Worm (Caenorhabditis elegans): ENCODE data around the gene nhr-70.

ce11 chrV:18662333-18662732, 45.9 kb downstream of the nhr-70 start:
- TF ChIP-seq blmp-1 (tag; optimal IDR thresholded peaks at IDR 0.05) (no peak), elt-3 (tag; optimal IDR thresholded peaks at IDR 0.05) (no peak), nhr-237 (tag; optimal IDR thresholded peaks at IDR 0.05) (no peak), sptf-1 (tag; optimal IDR thresholded peaks at IDR 0.05) (no peak), nhr-76 (tag; optimal IDR thresholded peaks at IDR 0.05) (no peak), hlh-1 (tag; optimal IDR thresholded peaks at IDR 0.05) (no peak), ces-1 (GFP tag; optimal IDR thresholded peaks at IDR 0.05) (no peak)
